Worm (Caenorhabditis elegans) whole organism, mixed stage, embryonic: Measurements from ENCODE around the gene sri-31.

ENCODE experiments used
- M03D4.4 ChIP-seq: sonication (generic microtip); optimal IDR thresholded peaks from 2 replicates; lab custom pipeline; 2017; ENCODE audit warnings: mild to moderate bottlenecking, missing genetic modification characterization, missing compliant biosample characterization
- bed-3 ChIP-seq: fragments of 200-800 bp; sonication (Bioruptor generic); optimal IDR thresholded peaks from 3 replicates; lab custom pipeline; 2018; ENCODE audit warnings: mild to moderate bottlenecking, missing genetic modification characterization, moderate library complexity, missing compliant biosample characterization
- blmp-1 ChIP-seq: fragments of 150-350 bp; optimal IDR thresholded peaks from 2 replicates; lab custom pipeline; 2014; ENCODE audit warnings: missing biosample characterization, missing genetic modification characterization
- ceh-39 ChIP-seq: fragments of 150-350 bp; optimal IDR thresholded peaks from 2 replicates; lab custom pipeline; 2014; ENCODE audit warnings: missing biosample characterization, missing genetic modification characterization
- ceh-43 ChIP-seq: fragments of 200-800 bp; sonication (Bioruptor generic); optimal IDR thresholded peaks from 2 replicates; lab custom pipeline; 2018; ENCODE audit warnings: mild to moderate bottlenecking, missing genetic modification characterization, moderate library complexity, missing compliant biosample characterization
- ceh-83 ChIP-seq: fragments of 200-800 bp; sonication (Bioruptor generic); optimal IDR thresholded peaks from 2 replicates; lab custom pipeline; 2018; ENCODE audit warnings: mild to moderate bottlenecking, missing genetic modification characterization, missing compliant biosample characterization
- ces-1 ChIP-seq: fragments of 150-350 bp; optimal IDR thresholded peaks from 2 replicates; lab custom pipeline; 2014; ENCODE audit warnings: missing biosample characterization, missing genetic modification reagents, missing genetic modification characterization
- cnd-1 ChIP-seq: fragments of 200-800 bp; sonication (Bioruptor generic); optimal IDR thresholded peaks from 2 replicates; lab custom pipeline; 2018; ENCODE audit warnings: mild to moderate bottlenecking, missing genetic modification characterization, missing compliant biosample characterization
- drap-1 ChIP-seq: fragments of 200-800 bp; sonication (Bioruptor generic); optimal IDR thresholded peaks from 3 replicates; lab custom pipeline; 2018; ENCODE audit warnings: mild to moderate bottlenecking, missing genetic modification characterization, missing compliant biosample characterization
- elt-1 ChIP-seq: sonication (generic microtip); optimal IDR thresholded peaks from 2 replicates; lab custom pipeline; 2017; ENCODE audit warnings: missing genetic modification characterization, mild to moderate bottlenecking, missing compliant biosample characterization, antibody characterized with exemption, moderate library complexity, borderline replicate concordance; ENCODE audit not compliant: insufficient read depth
- elt-3 ChIP-seq: fragments of 150-350 bp; optimal IDR thresholded peaks from 2 replicates; lab custom pipeline; 2014; ENCODE audit warnings: missing biosample characterization, missing genetic modification characterization
- flh-1 ChIP-seq: fragments of 200-800 bp; sonication (Bioruptor generic); optimal IDR thresholded peaks from 2 replicates; lab custom pipeline; 2018; ENCODE audit warnings: mild to moderate bottlenecking, missing genetic modification characterization, moderate library complexity, missing compliant biosample characterization
- ham-2 ChIP-seq: fragments of 200-800 bp; sonication (Bioruptor generic); optimal IDR thresholded peaks from 2 replicates; lab custom pipeline; 2018; ENCODE audit warnings: mild to moderate bottlenecking, missing genetic modification characterization, missing compliant biosample characterization
- hlh-1 ChIP-seq: fragments of 150-350 bp; optimal IDR thresholded peaks from 2 replicates; lab custom pipeline; 2014; ENCODE audit warnings: missing biosample characterization, missing genetic modification reagents, missing genetic modification characterization
- lin-13 ChIP-seq: fragments of 150-350 bp; optimal IDR thresholded peaks from 2 replicates; lab custom pipeline; 2014; ENCODE audit warnings: missing biosample characterization, missing genetic modification characterization
- lin-32 ChIP-seq: fragments of 200-800 bp; sonication (Bioruptor generic); optimal IDR thresholded peaks from 2 replicates; lab custom pipeline; 2018; ENCODE audit warnings: mild to moderate bottlenecking, missing genetic modification characterization, missing compliant biosample characterization
- lsy-2 ChIP-seq: fragments of 150-350 bp; optimal IDR thresholded peaks from 2 replicates; lab custom pipeline; 2014; ENCODE audit warnings: missing biosample characterization, missing genetic modification characterization
- mab-5 ChIP-seq: fragments of 150-350 bp; optimal IDR thresholded peaks from 2 replicates; lab custom pipeline; 2014; ENCODE audit warnings: missing biosample characterization, missing genetic modification characterization
- mep-1 ChIP-seq: fragments of 150-350 bp; optimal IDR thresholded peaks from 2 replicates; lab custom pipeline; 2017; ENCODE audit warnings: missing biosample characterization, missing genetic modification reagents, missing genetic modification characterization, inconsistent platforms
- mls-2 ChIP-seq: sonication (generic microtip); optimal IDR thresholded peaks from 2 replicates; lab custom pipeline; 2016; ENCODE audit warnings: mild to moderate bottlenecking, missing genetic modification characterization, moderate library complexity, missing compliant biosample characterization
- nhr-12 ChIP-seq: fragments of 150-350 bp; optimal IDR thresholded peaks from 2 replicates; lab custom pipeline; 2014; ENCODE audit warnings: missing biosample characterization, missing genetic modification characterization
- nhr-2 ChIP-seq: fragments of 150-350 bp; optimal IDR thresholded peaks from 2 replicates; lab custom pipeline; 2014; ENCODE audit warnings: missing biosample characterization, missing genetic modification characterization
- nhr-237 ChIP-seq: fragments of 150-350 bp; optimal IDR thresholded peaks from 2 replicates; lab custom pipeline; 2014; ENCODE audit warnings: missing biosample characterization, missing genetic modification characterization
- nhr-28 ChIP-seq: fragments of 150-350 bp; optimal IDR thresholded peaks from 2 replicates; lab custom pipeline; 2014; ENCODE audit warnings: missing biosample characterization, missing genetic modification characterization
- nhr-76 ChIP-seq: sonication (generic microtip); optimal IDR thresholded peaks from 2 replicates; lab custom pipeline; 2017; ENCODE audit warnings: missing biosample characterization, missing genetic modification characterization
- pha-4 ChIP-seq: fragments of 150-350 bp; optimal IDR thresholded peaks from 2 replicates; lab custom pipeline; 2018; ENCODE audit warnings: missing biosample characterization, missing genetic modification reagents, missing genetic modification characterization
- sem-2 ChIP-seq: fragments of 200-800 bp; sonication (Bioruptor generic); optimal IDR thresholded peaks from 2 replicates; lab custom pipeline; 2018; ENCODE audit warnings: mild to moderate bottlenecking, missing genetic modification characterization, missing compliant biosample characterization
- snpc-4 ChIP-seq: fragments of 150-350 bp; optimal IDR thresholded peaks from 2 replicates; lab custom pipeline; 2014; ENCODE audit warnings: missing biosample characterization, missing genetic modification characterization
- sptf-1 ChIP-seq: sonication (generic microtip); optimal IDR thresholded peaks from 2 replicates; lab custom pipeline; 2017; ENCODE audit warnings: mild to moderate bottlenecking, missing genetic modification characterization, moderate library complexity, missing compliant biosample characterization
- tbx-8 ChIP-seq: fragments of 200-800 bp; sonication (Bioruptor generic); optimal IDR thresholded peaks from 2 replicates; lab custom pipeline; 2018; ENCODE audit warnings: mild to moderate bottlenecking, missing genetic modification characterization, moderate library complexity, missing compliant biosample characterization
- unc-62 ChIP-seq: fragments of 150-350 bp; optimal IDR thresholded peaks from 2 replicates; lab custom pipeline; 2014; ENCODE audit warnings: missing biosample characterization, missing genetic modification reagents, missing genetic modification characterization
- zip-8 ChIP-seq: fragments of 150-350 bp; optimal IDR thresholded peaks from 2 replicates; lab custom pipeline; 2014; ENCODE audit warnings: missing biosample characterization, missing genetic modification characterization
- ztf-11 ChIP-seq: fragments of 150-350 bp; optimal IDR thresholded peaks from 2 replicates; lab custom pipeline; 2014; ENCODE audit warnings: missing biosample characterization, missing genetic modification characterization

sri-31 gene

DNA sequence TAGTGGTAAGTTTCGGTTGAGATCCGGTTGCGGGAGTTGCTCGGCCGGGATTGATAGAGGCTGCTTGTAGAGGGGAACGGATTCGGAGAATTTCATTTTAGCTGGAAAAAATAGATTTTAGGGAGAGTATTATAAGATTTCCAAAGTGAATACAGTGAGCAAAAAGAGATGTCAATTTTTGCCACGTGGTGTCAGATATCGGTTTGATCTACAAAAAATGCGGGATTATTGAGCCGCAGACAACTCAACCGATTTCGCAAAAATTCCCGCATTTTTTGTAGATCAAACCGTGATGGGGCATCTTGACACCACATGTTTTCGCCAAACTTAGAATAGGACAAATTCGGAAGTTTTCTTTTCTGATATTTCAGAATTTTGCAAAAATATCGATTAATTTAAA lies 3.4 kb downstream of the sri-31 start, which contains the start of gene lido-13:
TSS of gene lido-13 (minus strand) at position 101 of the 400 bp plus-strand sequence.
- TF ChIP-seq drap-1 (GFP tag; lab: Kevin White, UChicago) (no peak), nhr-237 (tag; lab: Kevin White, UChicago) (no peak), elt-3 (tag; lab: Kevin White, UChicago) (no peak), nhr-12 (tag; lab: Kevin White, UChicago) (no peak), nhr-76 (no peak), unc-62 (GFP tag; lab: Kevin White, UChicago) (no peak), ceh-83 (GFP tag; lab: Kevin White, UChicago) (no peak), snpc-4 (tag; lab: Kevin White, UChicago) (no peak), elt-1 (no peak), ztf-11 (tag; lab: Kevin White, UChicago) (no peak)

DNA sequence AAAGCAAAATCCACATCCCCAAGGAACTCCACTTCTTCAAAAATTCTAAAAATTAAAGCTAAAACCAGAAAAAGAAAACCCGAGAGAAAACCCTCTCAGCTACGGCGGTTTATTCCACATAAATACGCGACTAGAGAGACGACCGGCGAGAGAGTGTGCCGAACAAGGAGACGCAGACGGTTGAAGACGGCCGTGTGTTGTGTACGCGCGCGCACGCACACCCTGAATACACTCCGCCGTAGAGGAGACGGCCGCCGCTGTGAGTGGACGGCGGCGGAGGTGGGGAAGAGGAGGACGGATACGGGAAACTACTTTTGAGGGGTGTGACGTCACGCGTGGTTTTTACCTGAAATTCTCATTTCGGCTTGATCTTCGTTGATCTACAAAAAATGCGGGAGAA lies 3.8 kb downstream of the sri-31 start:
- peak; percentile 10 for TF ChIP-seq pha-4 (tag; lab: Kevin White, UChicago)
- TF ChIP-seq M03D4.4 (tag; lab: Kevin White, UChicago): no peak

DNA sequence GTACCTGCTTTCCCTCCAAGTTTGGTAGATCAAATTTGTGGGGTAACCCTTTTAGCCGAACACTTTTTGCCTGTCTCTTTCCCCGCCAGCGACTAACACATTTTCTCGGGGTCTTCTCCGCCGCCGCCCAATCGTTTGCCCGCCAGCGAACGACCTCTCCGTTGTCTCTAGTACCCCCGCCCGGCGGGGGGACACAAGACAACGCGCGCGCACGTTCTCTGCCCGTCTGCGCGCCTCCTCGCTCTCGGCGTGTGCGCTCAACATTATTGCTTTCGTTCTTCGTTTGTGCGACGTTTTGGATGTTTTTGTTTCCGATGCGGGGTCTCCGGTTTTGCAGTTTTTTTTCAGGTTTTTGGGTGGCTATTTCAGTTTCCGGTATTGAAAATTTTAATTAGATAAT lies 4.7 kb downstream of the sri-31 start:
- TF ChIP-seq ham-2 (GFP tag; lab: Kevin White, UChicago) (peak; percentile 39), mls-2 (tag; lab: Kevin White, UChicago) (peak; percentile 41), hlh-1 (tag; lab: Kevin White, UChicago) (no peak), lin-13 (tag; lab: Kevin White, UChicago) (peak; percentile 14), nhr-2 (tag; lab: Kevin White, UChicago) (peak; percentile 15)

DNA sequence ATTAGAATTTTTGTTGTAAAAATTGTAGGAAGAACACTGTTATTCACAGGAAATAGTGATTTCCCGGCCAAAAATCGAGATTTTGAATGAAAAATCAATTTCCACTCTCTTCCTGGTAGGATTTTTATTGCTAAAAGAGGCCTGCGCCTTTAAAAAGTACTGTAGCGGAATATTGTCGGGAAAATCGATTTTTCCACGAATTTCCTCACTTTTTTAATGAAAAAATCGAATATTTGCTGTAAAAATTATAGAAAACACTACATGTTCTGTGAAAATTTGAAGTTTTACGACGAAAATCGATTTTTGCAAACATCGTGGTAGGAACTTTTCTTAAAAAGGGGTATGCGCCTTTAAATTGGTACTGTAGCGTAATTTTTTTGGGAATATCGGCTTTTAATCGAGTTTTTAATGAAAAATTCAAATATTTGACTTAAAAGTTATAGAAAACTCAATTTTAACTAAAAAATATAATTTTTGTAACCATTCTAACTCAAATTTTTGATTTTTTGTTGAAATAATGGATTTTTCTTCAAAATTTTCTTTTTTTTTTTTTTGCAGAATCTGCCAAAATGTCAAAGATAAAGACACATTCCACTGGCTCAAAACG lies 5.6 kb downstream of the sri-31 start, which contains the start of gene lin-8:
TSS of gene lin-8 (plus strand) at position 557 of the 607 bp plus-strand sequence.
- no peak for TF ChIP-seq flh-1 (GFP tag; lab: Kevin White, UChicago)
- TF ChIP-seq lsy-2 (tag; lab: Kevin White, UChicago): no peak
- no peak for TF ChIP-seq sem-2 (GFP tag; lab: Kevin White, UChicago)
- no peak for TF ChIP-seq ceh-39
- no peak for TF ChIP-seq lin-32 (GFP tag; lab: Kevin White, UChicago)
- TF ChIP-seq elt-1: no peak
- no peak for TF ChIP-seq nhr-76
- TF ChIP-seq blmp-1 (tag; lab: Kevin White, UChicago): no peak
- no peak for TF ChIP-seq nhr-237 (tag; lab: Kevin White, UChicago)
- no peak for TF ChIP-seq unc-62 (GFP tag; lab: Kevin White, UChicago)
- no peak for TF ChIP-seq hlh-1 (tag; lab: Kevin White, UChicago)
- TF ChIP-seq sptf-1 (tag; lab: Kevin White, UChicago): no peak
- TF ChIP-seq mep-1 (tag; lab: Kevin White, UChicago): no peak
- no peak for TF ChIP-seq snpc-4 (tag; lab: Kevin White, UChicago)

DNA sequence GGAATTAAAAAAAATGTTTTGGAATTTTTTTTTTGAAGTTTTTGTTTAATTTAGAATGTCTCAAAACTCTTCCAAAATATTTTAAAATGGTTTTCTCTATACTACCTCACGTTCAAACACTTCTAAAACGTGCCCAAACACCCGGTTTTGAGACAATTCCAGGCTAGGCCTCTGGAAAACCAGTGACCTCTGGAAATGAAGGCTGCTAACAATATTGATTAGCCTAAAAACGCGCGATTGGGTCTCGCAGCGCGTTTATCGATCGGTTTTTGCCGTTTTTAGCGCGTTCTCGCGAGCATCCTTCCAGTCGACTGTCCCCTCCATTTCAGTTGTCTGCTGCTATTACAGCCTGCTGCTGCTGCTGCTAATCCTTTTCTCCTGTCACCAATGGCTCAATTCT lies 10.0 kb downstream of the sri-31 start, which contains the start of gene Y25C1A.6:
TSS of gene Y25C1A.6 (plus strand) at position 301 of the 400 bp plus-strand sequence.
- TF ChIP-seq ceh-43 (GFP tag; lab: Kevin White, UChicago): no peak
- no peak for TF ChIP-seq ceh-83 (GFP tag; lab: Kevin White, UChicago)
- no peak for TF ChIP-seq tbx-8 (GFP tag; lab: Kevin White, UChicago)
- TF ChIP-seq bed-3: no peak
- TF ChIP-seq ztf-11 (tag; lab: Kevin White, UChicago): no peak
- TF ChIP-seq mab-5 (tag; lab: Kevin White, UChicago): no peak
- no peak for TF ChIP-seq zip-8 (tag; lab: Kevin White, UChicago)
- TF ChIP-seq cnd-1: no peak
- TF ChIP-seq flh-1 (GFP tag; lab: Kevin White, UChicago): no peak
- no peak for TF ChIP-seq lsy-2 (tag; lab: Kevin White, UChicago)
- no peak for TF ChIP-seq nhr-28 (tag; lab: Kevin White, UChicago)
- no peak for TF ChIP-seq hlh-1 (tag; lab: Kevin White, UChicago)
- TF ChIP-seq ces-1 (GFP tag; lab: Kevin White, UChicago): no peak
